Fruit fly (Drosophila melanogaster) whole organism, wandering third instar larva: ENCODE results near the gene CG32313.

Source experiments
- Abd-B ChIP-seq: fragments of >200 bp; optimal IDR thresholded peaks from 2 replicates; lab custom pipeline; 2017; ENCODE audit warnings: missing biosample characterization, missing genetic modification characterization
- CG32264 ChIP-seq: fragments of 200-800 bp; sonication (Bioruptor generic); optimal IDR thresholded peaks from 2 replicates; lab custom pipeline; 2016; ENCODE audit warnings: missing biosample characterization, missing genetic modification characterization
- CG9705 ChIP-seq: fragments of 200-800 bp; sonication (Bioruptor generic); optimal IDR thresholded peaks from 2 replicates; lab custom pipeline; 2018; ENCODE audit warnings: missing biosample characterization, mild to moderate bottlenecking, missing genetic modification characterization
- CrebA ChIP-seq: fragments of 200-800 bp; sonication (Bioruptor generic); optimal IDR thresholded peaks from 2 replicates; lab custom pipeline; 2016; ENCODE audit warnings: missing biosample characterization, mild to moderate bottlenecking, missing genetic modification characterization, borderline replicate concordance
- Dfd ChIP-seq: fragments of >200 bp; optimal IDR thresholded peaks from 2 replicates; lab custom pipeline; 2017; ENCODE audit warnings: missing biosample characterization, missing genetic modification characterization
- Dif ChIP-seq: fragments of 200-275, 200-300 bp; sonication (Bioruptor generic); optimal IDR thresholded peaks from 2 replicates; lab custom pipeline; 2018; ENCODE audit warnings: missing biosample characterization, missing genetic modification characterization; ENCODE audit not compliant: partially characterized antibody
- GATAd ChIP-seq: sonication (Bioruptor generic); optimal IDR thresholded peaks from 2 replicates; lab custom pipeline; 2016; ENCODE audit warnings: missing biosample characterization, missing genetic modification characterization
- HLH106 ChIP-seq: fragments of 200-800 bp; optimal IDR thresholded peaks from 3 replicates; lab custom pipeline; 2019; ENCODE audit warnings: missing biosample characterization, mild to moderate bottlenecking, missing genetic modification characterization, moderate library complexity
- Hnf4 ChIP-seq: fragments of 200-800 bp; sonication (Bioruptor generic); optimal IDR thresholded peaks from 2 replicates; lab custom pipeline; 2016; ENCODE audit warnings: missing biosample characterization, mild to moderate bottlenecking, missing genetic modification characterization
- Hr78 ChIP-seq: fragments of >200 bp; optimal IDR thresholded peaks from 2 replicates; lab custom pipeline; 2017; ENCODE audit warnings: missing biosample characterization, missing genetic modification characterization
- Hr83 ChIP-seq: fragments of 200-300 bp; sonication (Bioruptor generic); optimal IDR thresholded peaks from 2 replicates; lab custom pipeline; 2016; ENCODE audit warnings: missing biosample characterization, mild to moderate bottlenecking, missing genetic modification characterization, moderate library complexity; ENCODE audit not compliant: poor library complexity, severe bottlenecking
- Jra ChIP-seq: sonication (Bioruptor generic); optimal IDR thresholded peaks from 2 replicates; lab custom pipeline; 2016; ENCODE audit warnings: missing biosample characterization, missing genetic modification characterization
- Mio ChIP-seq: sonication (Bioruptor generic); optimal IDR thresholded peaks from 2 replicates; lab custom pipeline; 2016; ENCODE audit warnings: missing biosample characterization, missing genetic modification characterization
- Myc ChIP-seq: fragments of >200 bp; optimal IDR thresholded peaks from 2 replicates; lab custom pipeline; 2017
- N ChIP-seq: fragments of >200 bp; optimal IDR thresholded peaks from 2 replicates; lab custom pipeline; 2018; ENCODE audit warnings: missing biosample characterization, missing external identifiers, missing genetic modification characterization
- OdsH ChIP-seq: fragments of 200-800 bp; sonication (Bioruptor generic); optimal IDR thresholded peaks from 2 replicates; lab custom pipeline; 2016; ENCODE audit warnings: missing biosample characterization, mild to moderate bottlenecking, missing genetic modification characterization
- Rel ChIP-seq, 2 experiments: fragments of 200-800 bp; sonication (Bioruptor generic) in 1 of 2; optimal IDR thresholded peaks; 2 replicates in 1 of 2; 3 replicates in 1 of 2; lab custom pipeline; 2016 to 2019; ENCODE audit warnings: mild to moderate bottlenecking in 2 of 2, missing biosample characterization in 2 of 2, missing genetic modification characterization in 2 of 2, moderate library complexity in 1 of 2
- Sp1 ChIP-seq: fragments of 200-800 bp; sonication (Bioruptor generic); optimal IDR thresholded peaks from 3 replicates; lab custom pipeline; 2019; ENCODE audit warnings: missing biosample characterization, mild to moderate bottlenecking, missing genetic modification characterization, moderate library complexity
- Vsx2 ChIP-seq: fragments of 200-300, 225-300 bp; sonication (Bioruptor generic); optimal IDR thresholded peaks from 2 replicates; lab custom pipeline; 2018; ENCODE audit warnings: missing biosample characterization, missing genetic modification characterization; ENCODE audit not compliant: partially characterized antibody
- br ChIP-seq: fragments of 200-800 bp; sonication (Bioruptor generic); optimal IDR thresholded peaks from 2 replicates; lab custom pipeline; 2016; ENCODE audit warnings: missing biosample characterization, missing genetic modification characterization
- brk ChIP-seq: fragments of 200-800 bp; sonication (Bioruptor generic); optimal IDR thresholded peaks from 2 replicates; lab custom pipeline; 2016; ENCODE audit warnings: missing biosample characterization, mild to moderate bottlenecking, missing genetic modification characterization
- dl ChIP-seq, 2 experiments: fragments of 175-275, 200-275 bp in 1 of 2; fragments of 200-275 bp in 1 of 2; sonication (Bioruptor generic); optimal IDR thresholded peaks; lab custom pipeline; 2018; ENCODE audit warnings: mild to moderate bottlenecking in 2 of 2, missing biosample characterization in 2 of 2, missing genetic modification characterization in 2 of 2, moderate library complexity in 2 of 2; ENCODE audit not compliant: partially characterized antibody in 2 of 2, insufficient read depth in 1 of 2
- dmrt93B ChIP-seq: fragments of 200-800 bp; sonication (Bioruptor generic); optimal IDR thresholded peaks from 2 replicates; lab custom pipeline; 2018; ENCODE audit warnings: missing biosample characterization, mild to moderate bottlenecking, missing genetic modification characterization
- dsf ChIP-seq: sonication (Bioruptor generic); optimal IDR thresholded peaks from 2 replicates; lab custom pipeline; 2016; ENCODE audit warnings: missing biosample characterization, missing genetic modification characterization, borderline replicate concordance
- ey ChIP-seq: fragments of 200-800 bp; sonication (Bioruptor generic); optimal IDR thresholded peaks from 2 replicates; lab custom pipeline; 2016; ENCODE audit warnings: missing biosample characterization, missing genetic modification characterization
- foxo ChIP-seq, 2 experiments: fragments of 200-800 bp; sonication (Bioruptor generic); optimal IDR thresholded peaks; 2 replicates in 1 of 2; 3 replicates in 1 of 2; lab custom pipeline; 2016 to 2017; ENCODE audit warnings: missing biosample characterization in 2 of 2, missing genetic modification characterization in 2 of 2
- fru ChIP-seq: fragments of 200-800 bp; sonication (Bioruptor generic); optimal IDR thresholded peaks from 3 replicates; lab custom pipeline; 2016; ENCODE audit warnings: missing biosample characterization, mild to moderate bottlenecking, missing genetic modification characterization
- h ChIP-seq: fragments of 200-800 bp; sonication (Bioruptor generic); optimal IDR thresholded peaks from 3 replicates; lab custom pipeline; 2016; ENCODE audit warnings: missing biosample characterization, mild to moderate bottlenecking, missing genetic modification characterization
- jim ChIP-seq: fragments of 175-275, 200-325 bp; sonication (Bioruptor generic); optimal IDR thresholded peaks from 2 replicates; lab custom pipeline; 2016; ENCODE audit warnings: missing biosample characterization, mild to moderate bottlenecking, missing genetic modification characterization
- lola ChIP-seq: fragments of >200 bp; optimal IDR thresholded peaks from 2 replicates; lab custom pipeline; 2017; ENCODE audit warnings: missing biosample characterization, missing genetic modification characterization
- pan ChIP-seq: fragments of >200 bp; optimal IDR thresholded peaks from 2 replicates; lab custom pipeline; 2017
- psq ChIP-seq: fragments of 200-800 bp; sonication (Bioruptor generic); optimal IDR thresholded peaks from 3 replicates; lab custom pipeline; 2017; ENCODE audit warnings: missing biosample characterization, mild to moderate bottlenecking, missing genetic modification characterization, moderate library complexity
- rgr ChIP-seq: fragments of 200-800 bp; sonication (Bioruptor generic); optimal IDR thresholded peaks from 3 replicates; lab custom pipeline; 2016; ENCODE audit warnings: missing biosample characterization, mild to moderate bottlenecking, missing genetic modification characterization
- sage ChIP-seq: fragments of 200-800 bp; sonication (Bioruptor generic); optimal IDR thresholded peaks from 2 replicates; lab custom pipeline; 2016; ENCODE audit warnings: missing biosample characterization, mild to moderate bottlenecking, missing genetic modification characterization
- sv ChIP-seq: fragments of 200-800 bp; sonication (Bioruptor generic); optimal IDR thresholded peaks from 3 replicates; lab custom pipeline; 2016; ENCODE audit warnings: missing biosample characterization, missing genetic modification characterization
- usp ChIP-seq: fragments of >200 bp; optimal IDR thresholded peaks from 2 replicates; lab custom pipeline; 2017; ENCODE audit warnings: missing biosample characterization, missing genetic modification characterization
- woc ChIP-seq: sonication (Bioruptor generic); optimal IDR thresholded peaks from 2 replicates; lab custom pipeline; 2016; ENCODE audit warnings: missing biosample characterization, mild to moderate bottlenecking, missing genetic modification characterization

The CG32313 gene

DNA sequence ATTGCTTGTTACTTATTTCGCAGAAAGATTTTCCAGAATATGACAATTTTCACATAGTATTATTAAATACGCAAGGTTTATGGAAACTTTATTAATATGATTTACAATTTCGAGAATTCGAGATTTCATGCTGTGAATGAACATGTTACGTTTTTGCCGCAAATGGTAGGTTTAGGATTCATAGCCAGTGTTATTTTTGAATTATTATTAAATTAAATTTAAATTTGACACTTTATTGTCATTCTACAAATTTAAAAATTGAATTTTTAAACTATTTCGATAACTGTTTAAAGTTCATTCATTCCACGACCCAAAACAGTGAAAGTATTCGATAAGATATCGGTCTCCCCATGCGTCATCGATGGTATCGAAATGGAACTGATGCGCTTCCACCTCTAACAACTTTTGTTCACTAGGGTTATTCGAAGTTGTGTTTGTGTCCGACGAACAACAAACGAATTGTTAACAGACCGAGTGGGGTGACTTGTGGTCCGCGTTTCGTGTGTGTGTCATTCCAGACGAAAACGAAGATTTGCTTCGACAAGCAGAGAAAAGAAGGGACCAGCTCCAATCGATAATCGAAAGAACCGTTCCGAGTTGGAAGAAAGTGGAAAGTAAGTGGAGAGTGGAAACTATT lies at the start of gene CG32313, which contains the start of gene Pcyt1:
TSS of gene CG32313 (minus strand) at position 51 of the 637 bp plus-strand sequence.
TSS of gene Pcyt1 (plus strand) at position 400 of the 637 bp plus-strand sequence.
- TF ChIP-seq Mio (GFP tag; lab: Kevin White, UChicago) = no peak
- TF ChIP-seq fru (GFP tag; lab: Kevin White, UChicago) = no peak
- no peak for TF ChIP-seq dmrt93B (GFP tag; lab: Kevin White, UChicago)
- peak; percentile 13 for TF ChIP-seq Jra (GFP tag; lab: Kevin White, UChicago)
- TF ChIP-seq Sp1 (GFP tag; lab: Kevin White, UChicago) = peak; percentile 27
- no peak for TF ChIP-seq CG32264 (GFP tag; lab: Kevin White, UChicago)
- no peak for TF ChIP-seq GATAd (GFP tag; lab: Kevin White, UChicago)
- TF ChIP-seq dsf (GFP tag; lab: Kevin White, UChicago) = no peak
- TF ChIP-seq Hr83 = peak; percentile 31
- TF ChIP-seq jim = no peak
- TF ChIP-seq dl (GFP tag; optimal IDR thresholded peaks at IDR 0.05; lab: Kevin White, UChicago; ENCODE audit: insufficient read depth in 1 of 2, partially characterized antibody in 2 of 2) = no peak
- TF ChIP-seq Hr78 = no peak
- TF ChIP-seq Vsx2 (GFP tag; lab: Kevin White, UChicago) = no peak
- no peak for TF ChIP-seq Hnf4 (GFP tag; lab: Kevin White, UChicago)
- TF ChIP-seq Dif = peak; percentile 81
- no peak for TF ChIP-seq psq (GFP tag; lab: Kevin White, UChicago)
- TF ChIP-seq HLH106 (tag; lab: Kevin White, UChicago) = no peak
- peak in 1 of 2 experiments; percentile 6 for TF ChIP-seq foxo (GFP tag; optimal IDR thresholded peaks at IDR 0.05; lab: Kevin White, UChicago)
- no peak for TF ChIP-seq sage
- TF ChIP-seq CrebA (GFP tag; lab: Kevin White, UChicago) = no peak
- TF ChIP-seq br (GFP tag; lab: Kevin White, UChicago) = peak; percentile 33
- TF ChIP-seq, all 38 proteins: peak for 6

DNA sequence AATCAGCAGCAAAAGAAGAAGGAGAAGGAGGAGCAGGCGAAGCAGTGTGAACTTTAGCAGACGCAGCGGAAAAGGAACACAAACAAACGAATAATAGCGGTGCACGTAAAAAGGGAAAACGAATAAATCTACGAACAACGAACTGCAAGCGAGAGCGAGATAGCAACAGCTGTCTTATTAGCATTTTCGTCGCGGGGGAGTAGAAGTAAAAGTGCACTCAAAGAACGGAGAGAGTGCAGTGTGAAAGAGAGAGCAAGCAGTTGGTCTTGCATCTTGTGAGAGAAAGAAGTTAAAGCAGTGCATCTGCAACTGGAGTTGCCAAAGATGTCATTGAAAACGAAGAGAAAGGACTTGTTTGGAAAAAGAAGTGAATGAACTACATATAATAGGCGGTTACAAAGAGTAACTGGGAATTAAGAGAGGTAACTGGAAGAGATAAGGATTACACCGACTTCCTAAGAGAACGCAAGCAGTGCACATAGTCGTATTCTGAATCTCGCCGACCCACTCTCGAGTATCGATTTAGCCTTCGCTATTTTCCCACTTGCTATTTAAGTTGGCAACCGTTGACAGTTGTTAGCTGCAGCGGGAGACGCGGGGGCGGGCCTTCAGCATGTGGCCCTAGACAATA lies 47.4 kb upstream of the CG32313 start:
- no peak for TF ChIP-seq sage
- peak; percentile 80 for TF ChIP-seq psq (GFP tag; lab: Kevin White, UChicago)
- peak; percentile 59 for TF ChIP-seq Vsx2 (GFP tag; lab: Kevin White, UChicago)
- peak; percentile 24 for TF ChIP-seq Dif

DNA sequence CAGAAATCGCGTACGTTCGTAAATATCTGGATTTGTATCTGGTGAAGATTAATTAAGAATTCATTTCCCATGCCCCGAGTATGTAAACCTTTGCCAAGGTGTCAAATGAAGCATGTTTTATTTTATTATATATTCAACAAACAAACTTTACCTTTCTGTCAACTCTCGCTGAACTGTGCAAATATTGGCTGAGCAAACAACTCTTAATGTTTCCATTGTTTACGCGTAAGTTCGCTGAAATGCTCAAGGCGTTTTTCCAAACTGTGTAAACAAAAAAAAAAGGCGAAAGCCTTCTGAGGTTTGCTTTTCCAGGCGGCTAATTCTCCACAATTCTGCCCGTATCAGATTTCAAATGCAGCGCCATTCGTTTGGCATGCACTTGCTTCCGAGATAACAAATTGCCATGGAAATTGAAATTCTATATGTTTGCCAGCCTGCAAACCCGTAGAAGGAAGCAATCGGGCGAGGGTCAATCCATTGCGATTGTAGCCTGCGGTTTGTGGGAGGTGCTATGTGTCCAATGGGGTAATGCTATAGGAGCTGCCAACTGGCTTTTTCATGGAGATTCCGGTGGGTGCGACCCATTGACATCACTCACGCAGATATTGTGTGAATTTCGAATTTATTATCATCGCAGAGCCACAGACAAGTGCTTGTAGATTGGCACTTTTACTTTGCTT lies 46.3 kb upstream of the CG32313 start:
- peak; percentile 97 for TF ChIP-seq dsf (GFP tag; lab: Kevin White, UChicago)
- peak; percentile 86 for TF ChIP-seq woc (GFP tag; lab: Kevin White, UChicago)
- TF ChIP-seq rgr (GFP tag; lab: Kevin White, UChicago) = peak; percentile 99
- peak; percentile 99 for TF ChIP-seq Hnf4 (GFP tag; lab: Kevin White, UChicago)
- TF ChIP-seq Hr83 = peak; percentile 100
- no peak for TF ChIP-seq Myc (lab: Kevin White, UChicago)
- no peak for TF ChIP-seq dl (GFP tag; optimal IDR thresholded peaks at IDR 0.05; lab: Kevin White, UChicago; ENCODE audit: insufficient read depth in 1 of 2, partially characterized antibody in 2 of 2)
- TF ChIP-seq ey (GFP tag; lab: Kevin White, UChicago) = peak; percentile 91
- TF ChIP-seq br (GFP tag; lab: Kevin White, UChicago) = peak; percentile 98
- TF ChIP-seq fru (GFP tag; lab: Kevin White, UChicago) = peak; percentile 97
- peak; percentile 96 for TF ChIP-seq sage
- TF ChIP-seq Jra (GFP tag; lab: Kevin White, UChicago) = peak; percentile 98
- TF ChIP-seq Mio (GFP tag; lab: Kevin White, UChicago) = peak; percentile 93
- no peak for TF ChIP-seq Hr78
- TF ChIP-seq pan (lab: Kevin White, UChicago) = no peak
- TF ChIP-seq Vsx2 (GFP tag; lab: Kevin White, UChicago) = no peak
- TF ChIP-seq Dif = no peak
- TF ChIP-seq jim = peak; percentile 98
- TF ChIP-seq Dfd (GFP tag; lab: Kevin White, UChicago) = no peak
- no peak for TF ChIP-seq Abd-B (GFP tag; lab: Kevin White, UChicago)
- peak; percentile 89 for TF ChIP-seq HLH106 (tag; lab: Kevin White, UChicago)
- TF ChIP-seq lola (GFP tag; lab: Kevin White, UChicago) = no peak
- TF ChIP-seq sv (GFP tag; lab: Kevin White, UChicago) = peak; percentile 60
- TF ChIP-seq CrebA (GFP tag; lab: Kevin White, UChicago) = no peak
- TF ChIP-seq h (GFP tag; lab: Kevin White, UChicago) = peak; percentile 99
- peak; percentile 95 for TF ChIP-seq CG9705 (GFP tag; lab: Kevin White, UChicago)
- no peak for TF ChIP-seq N
- TF ChIP-seq CG32264 (GFP tag; lab: Kevin White, UChicago) = peak; percentile 97
- peak; percentile 99 for TF ChIP-seq OdsH (GFP tag; lab: Kevin White, UChicago)
- peak; percentile 90 to 97 for TF ChIP-seq foxo (GFP tag; optimal IDR thresholded peaks at IDR 0.05; lab: Kevin White, UChicago)
- no peak for TF ChIP-seq usp (GFP tag; lab: Kevin White, UChicago)
- peak; percentile 97 for TF ChIP-seq Sp1 (GFP tag; lab: Kevin White, UChicago)
- peak; percentile 82 for TF ChIP-seq Rel (GFP tag; optimal IDR thresholded peaks at IDR 0.05; lab: Kevin White, UChicago)
- peak; percentile 84 for TF ChIP-seq Rel (tag; optimal IDR thresholded peaks at IDR 0.05; lab: Kevin White, UChicago)
- peak; percentile 94 for TF ChIP-seq GATAd (GFP tag; lab: Kevin White, UChicago)
- no peak for TF ChIP-seq brk
- peak; percentile 95 for TF ChIP-seq psq (GFP tag; lab: Kevin White, UChicago)
- TF ChIP-seq dmrt93B (GFP tag; lab: Kevin White, UChicago) = peak; percentile 92
